Worm (Caenorhabditis elegans) whole organism, L2 larva: ENCODE results near the gene grl-9.

Source experiments
- C34F6.9 ChIP-seq: fragments of 150-350 bp; optimal IDR thresholded peaks from 2 replicates; lab custom pipeline; 2014; ENCODE audit warnings: missing biosample characterization, missing genetic modification characterization
- F13H6.1 ChIP-seq: sonication (generic microtip); optimal IDR thresholded peaks from 2 replicates; lab custom pipeline; 2016; ENCODE audit warnings: missing genetic modification characterization, missing compliant biosample characterization
- R02D3.7 ChIP-seq: fragments of 150-350 bp; optimal IDR thresholded peaks from 2 replicates; lab custom pipeline; 2014; ENCODE audit warnings: missing biosample characterization, missing genetic modification characterization
- ZK546.5 ChIP-seq: sonication (generic microtip); optimal IDR thresholded peaks from 2 replicates; lab custom pipeline; 2017; ENCODE audit warnings: missing biosample characterization, missing genetic modification characterization
- alr-1 ChIP-seq: fragments of 150-350 bp; optimal IDR thresholded peaks from 2 replicates; lab custom pipeline; 2014; ENCODE audit warnings: missing biosample characterization, missing genetic modification characterization
- ama-1 ChIP-seq: fragments of 150-350 bp; optimal IDR thresholded peaks from 2 replicates; lab custom pipeline; 2018; ENCODE audit warnings: inconsistent platforms
- blmp-1 ChIP-seq: sonication (generic microtip); optimal IDR thresholded peaks from 2 replicates; lab custom pipeline; 2017; ENCODE audit warnings: missing genetic modification characterization, mild to moderate bottlenecking, missing compliant biosample characterization, antibody characterized with exemption, moderate library complexity; ENCODE audit not compliant: insufficient read depth
- ceh-16 ChIP-seq: fragments of 150-350 bp; optimal IDR thresholded peaks from 2 replicates; lab custom pipeline; 2014; ENCODE audit warnings: missing biosample characterization, missing genetic modification characterization
- crh-2 ChIP-seq: sonication (generic microtip); optimal IDR thresholded peaks from 2 replicates; lab custom pipeline; 2017; ENCODE audit warnings: missing biosample characterization, missing genetic modification characterization
- dmd-4 ChIP-seq: sonication (generic microtip); optimal IDR thresholded peaks from 2 replicates; lab custom pipeline; 2017; ENCODE audit warnings: missing biosample characterization, missing genetic modification characterization
- egl-27 ChIP-seq: sonication (generic microtip); optimal IDR thresholded peaks from 3 replicates; lab custom pipeline; 2017; ENCODE audit warnings: missing biosample characterization, missing genetic modification reagents, missing genetic modification characterization
- elt-1 ChIP-seq: fragments of 150-350 bp; optimal IDR thresholded peaks from 2 replicates; lab custom pipeline; 2014; ENCODE audit warnings: missing biosample characterization, missing genetic modification characterization
- elt-3 ChIP-seq: sonication (generic microtip); optimal IDR thresholded peaks from 2 replicates; lab custom pipeline; 2017; ENCODE audit warnings: missing biosample characterization, missing genetic modification characterization
- fos-1 ChIP-seq: fragments of 150-350 bp; optimal IDR thresholded peaks from 2 replicates; lab custom pipeline; 2014; ENCODE audit warnings: missing biosample characterization, missing genetic modification characterization
- gmeb-1 ChIP-seq: fragments of 150-350 bp; optimal IDR thresholded peaks from 2 replicates; lab custom pipeline; 2014; ENCODE audit warnings: missing biosample characterization, missing genetic modification characterization
- lin-11 ChIP-seq: fragments of 150-350 bp; sonication (generic microtip); optimal IDR thresholded peaks from 2 replicates; lab custom pipeline; 2014; ENCODE audit warnings: missing biosample characterization, missing genetic modification characterization, inconsistent platforms, mixed read lengths
- lsy-2 ChIP-seq, 2 experiments: fragments of 150-350 bp in 1 of 2; sonication (generic microtip) in 1 of 2; optimal IDR thresholded peaks; 2 replicates each; lab custom pipeline; 2014 to 2017; ENCODE audit warnings: missing biosample characterization in 2 of 2, missing genetic modification characterization in 2 of 2
- mab-5 ChIP-seq: fragments of 150-350 bp; optimal IDR thresholded peaks from 2 replicates; lab custom pipeline; 2014; ENCODE audit warnings: missing biosample characterization, missing genetic modification characterization
- mbf-1 ChIP-seq: sonication (generic microtip); optimal IDR thresholded peaks from 2 replicates; lab custom pipeline; 2017; ENCODE audit warnings: missing biosample characterization, missing genetic modification characterization
- nhr-10 ChIP-seq: sonication (generic microtip); optimal IDR thresholded peaks from 2 replicates; lab custom pipeline; 2017; ENCODE audit warnings: missing biosample characterization, missing genetic modification characterization
- nhr-12 ChIP-seq: fragments of 150-350 bp; optimal IDR thresholded peaks from 2 replicates; lab custom pipeline; 2014; ENCODE audit warnings: missing biosample characterization, missing genetic modification characterization
- nhr-129 ChIP-seq: fragments of 150-350 bp; optimal IDR thresholded peaks from 2 replicates; lab custom pipeline; 2014; ENCODE audit warnings: missing biosample characterization, missing genetic modification characterization
- nhr-21 ChIP-seq: fragments of 150-350 bp; optimal IDR thresholded peaks from 2 replicates; lab custom pipeline; 2014; ENCODE audit warnings: missing biosample characterization, missing genetic modification characterization
- nhr-23 ChIP-seq: fragments of 150-350 bp; optimal IDR thresholded peaks from 2 replicates; lab custom pipeline; 2014; ENCODE audit warnings: missing biosample characterization, missing genetic modification reagents, missing genetic modification characterization
- nhr-25 ChIP-seq: fragments of 150-350 bp; sonication (generic microtip); optimal IDR thresholded peaks from 3 replicates; lab custom pipeline; 2014; ENCODE audit warnings: missing biosample characterization, missing genetic modification characterization
- nhr-77 ChIP-seq: fragments of 150-350 bp; optimal IDR thresholded peaks from 2 replicates; lab custom pipeline; 2014; ENCODE audit warnings: missing biosample characterization, missing genetic modification characterization
- sem-4 ChIP-seq: fragments of 150-350 bp; optimal IDR thresholded peaks from 2 replicates; lab custom pipeline; 2014; ENCODE audit warnings: missing biosample characterization, missing genetic modification reagents, missing genetic modification characterization
- skn-1 ChIP-seq: sonication (generic microtip); optimal IDR thresholded peaks from 2 replicates; lab custom pipeline; 2017; ENCODE audit warnings: missing biosample characterization, missing genetic modification characterization
- sma-3 ChIP-seq: sonication (generic microtip); optimal IDR thresholded peaks from 2 replicates; lab custom pipeline; 2016; ENCODE audit warnings: missing genetic modification reagents, missing genetic modification characterization, missing compliant biosample characterization
- sma-9 ChIP-seq, 2 experiments: fragments of 150-350 bp in 1 of 2; sonication (generic microtip) in 1 of 2; optimal IDR thresholded peaks; 2 replicates each; lab custom pipeline; 2014 to 2016; ENCODE audit warnings: missing genetic modification characterization in 2 of 2, mild to moderate bottlenecking in 1 of 2, missing biosample characterization in 1 of 2, missing compliant biosample characterization in 1 of 2, missing genetic modification reagents in 1 of 2, moderate library complexity in 1 of 2
- unc-39 ChIP-seq: fragments of 150-350 bp; optimal IDR thresholded peaks from 2 replicates; lab custom pipeline; 2014; ENCODE audit warnings: missing biosample characterization, missing genetic modification characterization
- unc-55 ChIP-seq: fragments of 150-350 bp; sonication (generic microtip); optimal IDR thresholded peaks from 3 replicates; lab custom pipeline; 2014; ENCODE audit warnings: missing biosample characterization, missing genetic modification reagents, missing genetic modification characterization
- unc-62 ChIP-seq: fragments of 150-350 bp; optimal IDR thresholded peaks from 2 replicates; lab custom pipeline; 2014; ENCODE audit warnings: missing biosample characterization, missing genetic modification reagents, missing genetic modification characterization
- zag-1 ChIP-seq: fragments of 150-350 bp; optimal IDR thresholded peaks from 2 replicates; lab custom pipeline; 2014; ENCODE audit warnings: missing biosample characterization, missing genetic modification characterization
- ztf-1 ChIP-seq: fragments of 200-800 bp; sonication (Bioruptor generic); conservative IDR thresholded peaks from 2 replicates; pipeline ENCODE4 v1.3.6; 2022; ENCODE audit warnings: missing genetic modification characterization, missing compliant biosample characterization
- ztf-11 ChIP-seq: sonication (generic microtip); optimal IDR thresholded peaks from 2 replicates; lab custom pipeline; 2017; ENCODE audit warnings: missing biosample characterization, missing genetic modification characterization

Gene grl-9

ce11 chrV:6706771-6707170 is 24.7 kb downstream of the grl-9 start, which contains the start of gene W02F12.4:
Gene W02F12.4 (minus strand): TSS chrV:6706934.
- TF ChIP-seq egl-27 (tag; lab: Kevin White, UChicago) (no peak), skn-1 (peak; percentile 65), dmd-4 (tag; lab: Kevin White, UChicago) (no peak), ZK546.5 (tag; lab: Kevin White, UChicago) (no peak), unc-62 (GFP tag; lab: Kevin White, UChicago) (no peak), zag-1 (tag; lab: Kevin White, UChicago) (no peak), elt-3 (tag; lab: Kevin White, UChicago) (no peak), nhr-25 (tag; lab: Kevin White, UChicago) (peak; percentile 7), gmeb-1 (tag; lab: Kevin White, UChicago) (no peak), lin-11 (tag; lab: Kevin White, UChicago) (no peak), blmp-1 (tag; lab: Kevin White, UChicago) (peak; percentile 53), crh-2 (tag; lab: Kevin White, UChicago) (peak; percentile 67), sma-9 (GFP tag; optimal IDR thresholded peaks at IDR 0.05; lab: Kevin White, UChicago) (peak; percentile 72), sma-9 (tag; optimal IDR thresholded peaks at IDR 0.05; lab: Kevin White, UChicago) (no peak), sma-3 (GFP tag; lab: Kevin White, UChicago) (peak; percentile 52), alr-1 (no peak), C34F6.9 (no peak), lsy-2 (tag; optimal IDR thresholded peaks at IDR 0.05; lab: Kevin White, UChicago) (no peak), nhr-23 (tag; lab: Kevin White, UChicago) (no peak), F13H6.1 (no peak), sem-4 (tag; lab: Kevin White, UChicago) (no peak), ceh-16 (tag; lab: Kevin White, UChicago) (no peak), fos-1 (tag; lab: Kevin White, UChicago) (peak; percentile 91)

- TF ChIP-seq nhr-129 (tag; lab: Kevin White, UChicago) = no peak
- TF ChIP-seq unc-55 (GFP tag; lab: Kevin White, UChicago) = no peak
- no peak for TF ChIP-seq ztf-11
- TF ChIP-seq egl-27 (tag; lab: Kevin White, UChicago) = no peak
- no peak for TF ChIP-seq nhr-25 (tag; lab: Kevin White, UChicago)
- TF ChIP-seq ZK546.5 (tag; lab: Kevin White, UChicago) = no peak
- no peak for TF ChIP-seq nhr-21 (tag; lab: Kevin White, UChicago)
- no peak for TF ChIP-seq sma-9 (GFP tag; optimal IDR thresholded peaks at IDR 0.05; lab: Kevin White, UChicago)
- no peak for TF ChIP-seq sma-9 (tag; optimal IDR thresholded peaks at IDR 0.05; lab: Kevin White, UChicago)
- no peak for TF ChIP-seq nhr-23 (tag; lab: Kevin White, UChicago)
- TF ChIP-seq elt-1 (tag; lab: Kevin White, UChicago) = no peak
- no peak for TF ChIP-seq nhr-77
- no peak for TF ChIP-seq nhr-10
- TF ChIP-seq sem-4 (tag; lab: Kevin White, UChicago) = no peak
- no peak for TF ChIP-seq blmp-1 (tag; lab: Kevin White, UChicago)
Observed at ce11 chrV:6705367-6705766, 26.1 kb downstream of the grl-9 start.

- no peak for TF ChIP-seq F13H6.1
- no peak for TF ChIP-seq elt-3 (tag; lab: Kevin White, UChicago)
Observed at ce11 chrV:6704482-6704881, 27.0 kb downstream of the grl-9 start.

- TF ChIP-seq nhr-12 (tag; lab: Kevin White, UChicago) (no peak), nhr-25 (tag; lab: Kevin White, UChicago) (no peak), lsy-2 (tag; optimal IDR thresholded peaks at IDR 0.05; lab: Kevin White, UChicago) (no peak), nhr-10 (no peak), ztf-11 (no peak)
Observed at ce11 chrV:6702692-6703091, 28.8 kb downstream of the grl-9 start, which contains the start of gene era-1. Gene era-1 (plus strand): TSS chrV:6703057.

- no peak for TF ChIP-seq lin-11 (tag; lab: Kevin White, UChicago)
- TF ChIP-seq ztf-11 = no peak
- TF ChIP-seq blmp-1 (tag; lab: Kevin White, UChicago) = peak; percentile 50
Observed at ce11 chrV:6699833-6700232, 31.7 kb downstream of the grl-9 start.

ce11 chrV:6699021-6699420 is 32.5 kb downstream of the grl-9 start:
- TF ChIP-seq R02D3.7 (no peak), zag-1 (tag; lab: Kevin White, UChicago) (no peak), unc-39 (tag; lab: Kevin White, UChicago) (no peak), mbf-1 (tag; lab: Kevin White, UChicago) (no peak), ztf-11 (no peak), mab-5 (tag; lab: Kevin White, UChicago) (no peak), nhr-12 (tag; lab: Kevin White, UChicago) (no peak), nhr-77 (no peak), sma-9 (GFP tag; optimal IDR thresholded peaks at IDR 0.05; lab: Kevin White, UChicago) (no peak), sma-9 (tag; optimal IDR thresholded peaks at IDR 0.05; lab: Kevin White, UChicago) (no peak), ztf-1 (no peak), ama-1 (lab: Kevin White, UChicago) (no peak)
